ENCODE assay signal across 1 fruit fly cellular context in genomic region chr3R:4333964-4334363, dm6.
TF ChIP-seq lines count a peak whose summit lies in the region.

Gene CG9776, minus strand, starts transcription at chr3R:4334071.

TF ChIP-seq in whole organism, embryonic, 481 proteins besides CTCF, POLR2A, EP300 and RAD21 (continued from another document and continues in another):
- TF ChIP-seq CG11560 (tag; IDR thresholded peaks at IDR 0.05; lab: Robert Waterston, UW) (peak; percentile 44; the same call in 1 of the 3 replicates), lola (GFP tag; optimal IDR thresholded peaks at IDR 0.05; lab: Kevin White, UChicago) (peak in 1 of 3 experiments; percentile 97), vvl (GFP tag; IDR thresholded peaks at IDR 0.05; lab: Robert Waterston, UW) (peak; percentile 31; the same call in 1 of the 2 replicates), pum (GFP tag; optimal IDR thresholded peaks at IDR 0.05; lab: Kevin White, UChicago) (peak; percentile 76), repo (GFP tag; optimal IDR thresholded peaks at IDR 0.05; lab: Kevin White, UChicago) (peak; percentile 41), B-H2 (GFP tag; optimal IDR thresholded peaks at IDR 0.05; lab: Kevin White, UChicago) (peak; percentile 54), phol (tag; optimal IDR thresholded peaks at IDR 0.05; lab: Kevin White, UChicago) (no peak), zfh1 (GFP tag; IDR thresholded peaks at IDR 0.05; lab: Robert Waterston, UW) (peak; percentile 61; the same call in 1 of the 3 replicates), luna (GFP tag; optimal IDR thresholded peaks at IDR 0.05; lab: Kevin White, UChicago) (peak; percentile 53), CG8924 (tag; optimal IDR thresholded peaks at IDR 0.05; lab: Kevin White, UChicago) (no peak), tx (GFP tag; optimal IDR thresholded peaks at IDR 0.05; lab: Kevin White, UChicago) (peak; percentile 37), D19B (GFP tag; optimal IDR thresholded peaks at IDR 0.05; lab: Kevin White, UChicago) (peak; percentile 15), CG2199 (GFP tag; IDR thresholded peaks at IDR 0.05; lab: Robert Waterston, UW) (peak; percentile 66; the same call in 1 of the 3 replicates), CG32532 (GFP tag; IDR thresholded peaks at IDR 0.05; lab: Robert Waterston, UW) (peak; percentile 70), Antp (GFP tag; optimal IDR thresholded peaks at IDR 0.05; lab: Kevin White, UChicago) (peak; percentile 63), grau (tag; optimal IDR thresholded peaks at IDR 0.05; lab: Kevin White, UChicago) (no peak), CG10979 (tag; optimal IDR thresholded peaks at IDR 0.05; lab: Kevin White, UChicago) (no peak), CG10267 (tag; optimal IDR thresholded peaks at IDR 0.05; lab: Kevin White, UChicago) (peak; percentile 75), nerfin-2 (GFP tag; IDR thresholded peaks at IDR 0.05; lab: Robert Waterston, UW; ENCODE audit: partially characterized antibody) (peak; percentile 95), dpn (GFP tag; optimal IDR thresholded peaks at IDR 0.05; lab: Kevin White, UChicago) (peak; percentile 66 to 75), Meics (GFP tag; optimal IDR thresholded peaks at IDR 0.05; lab: Kevin White, UChicago) (no peak), CHES-1-like (GFP tag; optimal IDR thresholded peaks at IDR 0.05; lab: Kevin White, UChicago) (peak; percentile 73), aop (GFP tag; IDR thresholded peaks at IDR 0.05; lab: Robert Waterston, UW) (0 out of 2 replicates have a peak, but pooled peaks have one; percentile 14), CG18476 (GFP tag; optimal IDR thresholded peaks at IDR 0.05; lab: Kevin White, UChicago) (peak; percentile 42), CG4730 (GFP tag; IDR thresholded peaks at IDR 0.05; lab: Robert Waterston, UW) (no peak), CG1529 (GFP tag; optimal IDR thresholded peaks at IDR 0.05; lab: Kevin White, UChicago) (no peak), odd (GFP tag; optimal IDR thresholded peaks at IDR 0.05; lab: Kevin White, UChicago) (no peak), sens (GFP tag; lab: Kevin White, UChicago) (peak; percentile 91), CG10321 (GFP tag; IDR thresholded peaks at IDR 0.05; lab: Robert Waterston, UW) (no peak), CG4360 (GFP tag; IDR thresholded peaks at IDR 0.05; lab: Robert Waterston, UW) (no peak), dmrt11E (tag; optimal IDR thresholded peaks at IDR 0.05; lab: Kevin White, UChicago) (peak; percentile 65), lmd (GFP tag; IDR thresholded peaks at IDR 0.05; lab: Robert Waterston, UW) (peak; percentile 53; the same call in 1 of the 2 replicates), gce (GFP tag; IDR thresholded peaks at IDR 0.05; lab: Robert Waterston, UW) (0 out of 3 replicates have a peak, but pooled peaks have one; percentile 10), insv (GFP tag; optimal IDR thresholded peaks at IDR 0.05; lab: Kevin White, UChicago) (peak in 1 of 2 experiments; percentile 7), Adf1 (GFP tag; IDR thresholded peaks at IDR 0.05; lab: Robert Waterston, UW) (no peak), Blimp-1 (GFP tag; optimal IDR thresholded peaks at IDR 0.05; lab: Kevin White, UChicago) (no peak), Oaz (GFP tag; IDR thresholded peaks at IDR 0.05; lab: Robert Waterston, UW) (0 out of 2 replicates have a peak, but pooled peaks have one; percentile 9), CG17829 (tag; optimal IDR thresholded peaks at IDR 0.05; lab: Kevin White, UChicago) (peak; percentile 82), CG18262 (tag; optimal IDR thresholded peaks at IDR 0.05; lab: Kevin White, UChicago) (no peak), da (GFP tag; optimal IDR thresholded peaks at IDR 0.05; lab: Kevin White, UChicago) (peak; percentile 34), dm (GFP tag; optimal IDR thresholded peaks at IDR 0.05; lab: Kevin White, UChicago) (peak; percentile 65), tna (GFP tag; IDR thresholded peaks at IDR 0.05; lab: Robert Waterston, UW; ENCODE audit: partially characterized antibody) (peak; percentile 97), CG10565 (GFP tag; optimal IDR thresholded peaks at IDR 0.05; lab: Kevin White, UChicago) (no peak), CG12942 (GFP tag; optimal IDR thresholded peaks at IDR 0.05; lab: Kevin White, UChicago) (peak; percentile 56), CG10462 (GFP tag; optimal IDR thresholded peaks at IDR 0.05; lab: Kevin White, UChicago) (peak; percentile 8), lab (GFP tag; optimal IDR thresholded peaks at IDR 0.05; lab: Kevin White, UChicago) (no peak), jing (GFP tag; optimal IDR thresholded peaks at IDR 0.05; lab: Kevin White, UChicago) (no peak), ac (GFP tag; optimal IDR thresholded peaks at IDR 0.05; lab: Kevin White, UChicago) (no peak), CG15514 (GFP tag; optimal IDR thresholded peaks at IDR 0.05; lab: Kevin White, UChicago) (peak; percentile 96), ro (GFP tag; IDR thresholded peaks at IDR 0.05; lab: Robert Waterston, UW) (no peak), CG32772 (GFP tag; IDR thresholded peaks at IDR 0.05; lab: Robert Waterston, UW) (no peak), ham (GFP tag; IDR thresholded peaks at IDR 0.05; lab: Robert Waterston, UW) (no peak), CG9876 (GFP tag; optimal IDR thresholded peaks at IDR 0.05; lab: Kevin White, UChicago) (peak; percentile 16), gem (tag; optimal IDR thresholded peaks at IDR 0.05; lab: Kevin White, UChicago) (no peak), CG7928 (GFP tag; optimal IDR thresholded peaks at IDR 0.05; lab: Kevin White, UChicago) (no peak), otp (GFP tag; IDR thresholded peaks at IDR 0.05; lab: Robert Waterston, UW) (no peak), Sry-β (GFP tag; optimal IDR thresholded peaks at IDR 0.05; lab: Kevin White, UChicago) (peak; percentile 24), seq (GFP tag; IDR thresholded peaks at IDR 0.05; lab: Robert Waterston, UW) (no peak), croc (GFP tag; conservative IDR thresholded peaks at IDR 0.05; lab: Robert Waterston, UW) (0 out of 3 replicates have a peak, but pooled peaks have one; percentile 17), pfk (GFP tag; optimal IDR thresholded peaks at IDR 0.05; lab: Kevin White, UChicago) (no peak), mld (GFP tag; IDR thresholded peaks at IDR 0.05; lab: Robert Waterston, UW; ENCODE audit: partially characterized antibody) (peak; percentile 98), CG1024 (GFP tag; IDR thresholded peaks at IDR 0.05; lab: Robert Waterston, UW) (peak; percentile 96), ewg (GFP tag; optimal IDR thresholded peaks at IDR 0.05; lab: Kevin White, UChicago) (no peak), CG11247 (GFP tag; IDR thresholded peaks at IDR 0.05; lab: Robert Waterston, UW) (peak; percentile 23; the same call in 1 of the 2 replicates), CoRest (tag; optimal IDR thresholded peaks at IDR 0.05; lab: Kevin White, UChicago) (no peak), Gsc (GFP tag; IDR thresholded peaks at IDR 0.05; lab: Robert Waterston, UW) (no peak), CG31441 (GFP tag; IDR thresholded peaks at IDR 0.05; lab: Robert Waterston, UW) (no peak), CG15479 (GFP tag; optimal IDR thresholded peaks at IDR 0.05; lab: Kevin White, UChicago) (peak; percentile 44), Dp (GFP tag; optimal IDR thresholded peaks at IDR 0.05; lab: Kevin White, UChicago) (peak; percentile 48), CG7839 (tag; optimal IDR thresholded peaks at IDR 0.05; lab: Kevin White, UChicago) (no peak), ems (GFP tag; optimal IDR thresholded peaks at IDR 0.05; lab: Kevin White, UChicago) (peak; percentile 70), CG4282 (GFP tag; optimal IDR thresholded peaks at IDR 0.05; lab: Kevin White, UChicago) (peak; percentile 54), CG3847 (GFP tag; IDR thresholded peaks at IDR 0.05; lab: Robert Waterston, UW) (peak; percentile 42; the same call in 1 of the 2 replicates), grn (GFP tag; optimal IDR thresholded peaks at IDR 0.05; lab: Kevin White, UChicago) (no peak), Asciz (GFP tag; optimal IDR thresholded peaks at IDR 0.05; lab: Kevin White, UChicago) (no peak), vnd (GFP tag; IDR thresholded peaks at IDR 0.05; lab: Robert Waterston, UW; ENCODE audit: partially characterized antibody) (peak; percentile 97), chn (GFP tag; optimal IDR thresholded peaks at IDR 0.05; lab: Kevin White, UChicago) (peak; percentile 35), NfI (GFP tag; optimal IDR thresholded peaks at IDR 0.05; lab: Kevin White, UChicago) (peak; percentile 62), CG17385 (GFP tag; optimal IDR thresholded peaks at IDR 0.05; lab: Kevin White, UChicago) (no peak), lilli (GFP tag; optimal IDR thresholded peaks at IDR 0.05; lab: Kevin White, UChicago) (peak; percentile 73), maf-S (GFP tag; optimal IDR thresholded peaks at IDR 0.05; lab: Kevin White, UChicago) (peak; percentile 33), CG8281 (tag; optimal IDR thresholded peaks at IDR 0.05; lab: Kevin White, UChicago) (no peak), Ada2b (GFP tag; IDR thresholded peaks at IDR 0.05; lab: Robert Waterston, UW) (0 out of 2 replicates have a peak, but pooled peaks have one; percentile 14), H2.0 (GFP tag; IDR thresholded peaks at IDR 0.05; lab: Robert Waterston, UW) (no peak), CG2120 (GFP tag; optimal IDR thresholded peaks at IDR 0.05; lab: Kevin White, UChicago) (peak; percentile 78), ap (GFP tag; IDR thresholded peaks at IDR 0.05; lab: Robert Waterston, UW) (0 out of 2 replicates have a peak, but pooled peaks have one; percentile 6), onecut (GFP tag; IDR thresholded peaks at IDR 0.05; lab: Robert Waterston, UW) (peak; percentile 33; the same call in 1 of the 2 replicates), CG32767 (GFP tag; IDR thresholded peaks at IDR 0.05; lab: Robert Waterston, UW) (no peak), CG7556 (GFP tag; optimal IDR thresholded peaks at IDR 0.05; lab: Kevin White, UChicago) (no peak), sug (tag; optimal IDR thresholded peaks at IDR 0.05; lab: Kevin White, UChicago) (no peak), Dad (GFP tag; optimal IDR thresholded peaks at IDR 0.05; lab: Kevin White, UChicago) (peak; percentile 52), row (GFP tag; IDR thresholded peaks at IDR 0.05; lab: Robert Waterston, UW) (peak; percentile 87), eyg (GFP tag; optimal IDR thresholded peaks at IDR 0.05; lab: Kevin White, UChicago) (peak; percentile 41), CG42726 (GFP tag; IDR thresholded peaks at IDR 0.05; lab: Robert Waterston, UW; ENCODE audit: partially characterized antibody) (peak; percentile 97), dmrt99B (tag; optimal IDR thresholded peaks at IDR 0.05; lab: Kevin White, UChicago) (no peak), ab (GFP tag; optimal IDR thresholded peaks at IDR 0.05; lab: Kevin White, UChicago) (no peak), tin (GFP tag; optimal IDR thresholded peaks at IDR 0.05; lab: Kevin White, UChicago) (peak; percentile 47), Fer2 (tag; optimal IDR thresholded peaks at IDR 0.05; lab: Kevin White, UChicago) (no peak), knrl (GFP tag; IDR thresholded peaks at IDR 0.05; lab: Robert Waterston, UW; ENCODE audit: partially characterized antibody) (peak; percentile 98), ftz-f1 (GFP tag; optimal IDR thresholded peaks at IDR 0.05; lab: Kevin White, UChicago) (peak; percentile 54), dan (GFP tag; IDR thresholded peaks at IDR 0.05; lab: Robert Waterston, UW) (no peak), Dref (GFP tag; IDR thresholded peaks at IDR 0.05; lab: Robert Waterston, UW) (peak; percentile 99), Aef1 (GFP tag; IDR thresholded peaks at IDR 0.05; lab: Robert Waterston, UW) (no peak), sisA (GFP tag; IDR thresholded peaks at IDR 0.05; lab: Robert Waterston, UW) (no peak; the same call in 1 of the 2 replicates), sr (GFP tag; IDR thresholded peaks at IDR 0.05; lab: Robert Waterston, UW) (no peak), CG17802 (tag; optimal IDR thresholded peaks at IDR 0.05; lab: Kevin White, UChicago) (peak; percentile 96), zfh2 (GFP tag; optimal IDR thresholded peaks at IDR 0.05; lab: Kevin White, UChicago) (peak; percentile 55), btn (GFP tag; optimal IDR thresholded peaks at IDR 0.05; lab: Kevin White, UChicago) (no peak), nau (GFP tag; optimal IDR thresholded peaks at IDR 0.05; lab: Kevin White, UChicago) (no peak), CG1792 (GFP tag; optimal IDR thresholded peaks at IDR 0.05; lab: Kevin White, UChicago) (peak; percentile 24), CG10147 (GFP tag; optimal IDR thresholded peaks at IDR 0.05; lab: Kevin White, UChicago) (no peak), CG2678 (tag; optimal IDR thresholded peaks at IDR 0.05; lab: Kevin White, UChicago) (no peak), ci (GFP tag; IDR thresholded peaks at IDR 0.05; lab: Robert Waterston, UW) (peak; percentile 72), CG16815 (GFP tag; optimal IDR thresholded peaks at IDR 0.05; lab: Kevin White, UChicago) (no peak), kah (GFP tag; optimal IDR thresholded peaks at IDR 0.05; lab: Kevin White, UChicago) (no peak), CG10959 (GFP tag; IDR thresholded peaks at IDR 0.05; lab: Robert Waterston, UW) (no peak), Hmx (GFP tag; optimal IDR thresholded peaks at IDR 0.05; lab: Kevin White, UChicago) (no peak), mirr (GFP tag; optimal IDR thresholded peaks at IDR 0.05; lab: Kevin White, UChicago) (no peak), CG6683 (GFP tag; optimal IDR thresholded peaks at IDR 0.05; lab: Kevin White, UChicago) (no peak), Chrac-16 (GFP tag; optimal IDR thresholded peaks at IDR 0.05; lab: Kevin White, UChicago) (peak; percentile 41), HmgD (GFP tag; optimal IDR thresholded peaks at IDR 0.05; lab: Kevin White, UChicago) (peak; percentile 85), Doc2 (GFP tag; IDR thresholded peaks at IDR 0.05; lab: Robert Waterston, UW) (no peak), wek (GFP tag; optimal IDR thresholded peaks at IDR 0.05; lab: Kevin White, UChicago) (peak; percentile 45), Usf (GFP tag; optimal IDR thresholded peaks at IDR 0.05; lab: Kevin White, UChicago) (peak; percentile 37), CG10654 (GFP tag; optimal IDR thresholded peaks at IDR 0.05; lab: Kevin White, UChicago) (peak; percentile 38), dysf (GFP tag; IDR thresholded peaks at IDR 0.05; lab: Robert Waterston, UW) (peak; percentile 74), hb (GFP tag; IDR thresholded peaks at IDR 0.05; lab: Robert Waterston, UW; ENCODE audit: partially characterized antibody) (peak; percentile 97), CG7271 (tag; optimal IDR thresholded peaks at IDR 0.05; lab: Kevin White, UChicago) (peak; percentile 50), kni (GFP tag; optimal IDR thresholded peaks at IDR 0.05; lab: Kevin White, UChicago) (no peak), gfzf (GFP tag; optimal IDR thresholded peaks at IDR 0.05; lab: Kevin White, UChicago) (peak; percentile 44), cad (GFP tag; optimal IDR thresholded peaks at IDR 0.05; lab: Kevin White, UChicago) (no peak), CG2875 (GFP tag; optimal IDR thresholded peaks at IDR 0.05; lab: Kevin White, UChicago) (no peak)
